ENCODE assay signal across 1 fruit fly cellular context in the genomic region with DNA sequence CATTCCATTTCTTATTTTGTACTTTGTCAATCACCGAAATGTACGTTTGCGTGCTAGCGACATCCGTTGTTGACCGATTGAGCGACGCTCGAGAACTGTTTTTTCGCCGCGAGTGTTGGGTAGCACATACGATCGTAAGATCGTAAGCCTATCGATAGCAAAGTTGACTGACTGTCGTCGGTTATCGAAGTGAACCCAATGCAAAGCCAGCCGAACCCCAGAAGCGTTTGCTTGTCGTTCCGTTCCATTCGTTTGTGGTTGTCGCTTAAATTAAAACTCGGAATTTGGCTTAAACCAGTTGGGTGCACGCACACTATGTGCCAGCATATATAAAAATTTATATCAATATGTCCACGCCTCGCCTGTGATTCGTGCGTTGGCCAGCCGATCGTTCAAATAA.
TF ChIP-seq lines count a peak whose summit lies in the region.

No protein-coding gene starts in this region.

TF ChIP-seq in whole organism, embryonic, 481 proteins besides CTCF, POLR2A, EP300 and RAD21 (continued from another document):
- TF ChIP-seq Doc3 (GFP tag; IDR thresholded peaks at IDR 0.05; lab: Robert Waterston, UW; ENCODE audit: partially characterized antibody) (peak; percentile 50; the same call in 1 of the 3 replicates), CG2199 (GFP tag; IDR thresholded peaks at IDR 0.05; lab: Robert Waterston, UW) (no peak), Nf-YB (GFP tag; optimal IDR thresholded peaks at IDR 0.05; lab: Kevin White, UChicago) (peak; percentile 43), CG7963 (GFP tag; IDR thresholded peaks at IDR 0.05; lab: Robert Waterston, UW; ENCODE audit: partially characterized antibody) (peak; percentile 30; the same call in 1 of the 3 replicates), CG1233 (GFP tag; optimal IDR thresholded peaks at IDR 0.05; lab: Kevin White, UChicago) (no peak), vnd (GFP tag; IDR thresholded peaks at IDR 0.05; lab: Robert Waterston, UW; ENCODE audit: partially characterized antibody) (0 out of 3 replicates have a peak, but pooled peaks have one; percentile 11), Lpt (GFP tag; optimal IDR thresholded peaks at IDR 0.05; lab: Kevin White, UChicago) (no peak), emc (GFP tag; optimal IDR thresholded peaks at IDR 0.05; lab: Kevin White, UChicago) (no peak), Rfx (GFP tag; IDR thresholded peaks at IDR 0.05; lab: Robert Waterston, UW) (peak; percentile 11; the same call in 1 of the 2 replicates), Bgb (GFP tag; IDR thresholded peaks at IDR 0.05; lab: Robert Waterston, UW; ENCODE audit: partially characterized antibody) (peak; percentile 66), stwl (tag; optimal IDR thresholded peaks at IDR 0.05; lab: Kevin White, UChicago) (peak; percentile 47), Nf-YC (tag; optimal IDR thresholded peaks at IDR 0.05; lab: Kevin White, UChicago) (peak; percentile 38), nerfin-2 (GFP tag; IDR thresholded peaks at IDR 0.05; lab: Robert Waterston, UW; ENCODE audit: partially characterized antibody) (0 out of 2 replicates have a peak, but pooled peaks have one; percentile 18), Sin3A (optimal IDR thresholded peaks at IDR 0.05; lab: Kevin White, UChicago) (no peak), inv (GFP tag; IDR thresholded peaks at IDR 0.05; lab: Robert Waterston, UW; ENCODE audit: partially characterized antibody) (no peak), CG34224 (GFP tag; IDR thresholded peaks at IDR 0.05; lab: Robert Waterston, UW; ENCODE audit: partially characterized antibody) (peak; percentile 73), fru (optimal IDR thresholded peaks at IDR 0.05; lab: Kevin White, UChicago) (no peak), Sox102F (GFP tag; optimal IDR thresholded peaks at IDR 0.05; lab: Kevin White, UChicago) (no peak), unc-4 (GFP tag; IDR thresholded peaks at IDR 0.05; lab: Robert Waterston, UW; ENCODE audit: partially characterized antibody) (peak; percentile 60), sna (GFP tag; IDR thresholded peaks at IDR 0.05; lab: Robert Waterston, UW; ENCODE audit: partially characterized antibody) (0 out of 2 replicates have a peak, but pooled peaks have one; percentile 26), pzg (GFP tag; optimal IDR thresholded peaks at IDR 0.05; lab: Kevin White, UChicago) (peak; percentile 1), CG16813 (GFP tag; IDR thresholded peaks at IDR 0.05; lab: Robert Waterston, UW; ENCODE audit: partially characterized antibody) (no peak; the same call in 2 of the 3 replicates), chinmo (GFP tag; IDR thresholded peaks at IDR 0.05; lab: Robert Waterston, UW; ENCODE audit: partially characterized antibody) (peak; percentile 76; the same call in 2 of the 4 replicates), CG11093 (GFP tag; IDR thresholded peaks at IDR 0.05; lab: Robert Waterston, UW) (no peak), lov (optimal IDR thresholded peaks at IDR 0.05; lab: Kevin White, UChicago) (no peak), lov (GFP tag; IDR thresholded peaks at IDR 0.05; lab: Robert Waterston, UW) (no peak), CG42726 (GFP tag; IDR thresholded peaks at IDR 0.05; lab: Robert Waterston, UW; ENCODE audit: partially characterized antibody) (no peak), Dll (GFP tag; IDR thresholded peaks at IDR 0.05; lab: Robert Waterston, UW; ENCODE audit: partially characterized antibody) (peak; percentile 53; the same call in 3 of the 4 replicates)
TF ChIP-seq in whole organism, embryonic: peak in this region for 31.
